Worm (Caenorhabditis elegans) whole organism, L4 larva: Measurements from ENCODE around the gene fah-1.

Experiments
- F37D6.2 ChIP-seq: sonication (generic microtip); optimal IDR thresholded peaks from 2 replicates; lab custom pipeline; 2016; ENCODE audit warnings: mild to moderate bottlenecking, missing genetic modification characterization, missing compliant biosample characterization
- F44E2.7 ChIP-seq: fragments of 200-800 bp; sonication (Bioruptor generic); IDR thresholded peaks from 2 replicates; pipeline ENCODE4 v2.1.2; 2022; ENCODE audit warnings: missing genetic modification characterization, missing compliant biosample characterization
- F49E8.2 ChIP-seq: sonication (generic microtip); optimal IDR thresholded peaks from 2 replicates; lab custom pipeline; 2016; ENCODE audit warnings: missing compliant biosample characterization, mild to moderate bottlenecking, missing genetic modification characterization, borderline replicate concordance
- Y105C5A.15 ChIP-seq: fragments of 200-800 bp; sonication (Bioruptor generic); IDR thresholded peaks from 2 replicates; pipeline ENCODE4 v1.3.6; 2022; ENCODE audit warnings: missing genetic modification characterization, missing compliant biosample characterization
- Y48G9A.11 ChIP-seq: fragments of 200-800 bp; sonication (Bioruptor generic); IDR thresholded peaks from 2 replicates; pipeline ENCODE4 v1.3.6; 2022; ENCODE audit warnings: missing genetic modification reagents, missing genetic modification characterization, missing compliant biosample characterization
- Y75B8A.6 ChIP-seq: fragments of 200-800 bp; sonication (Bioruptor generic); IDR thresholded peaks from 2 replicates; pipeline ENCODE4 v1.3.6; 2022; ENCODE audit warnings: missing genetic modification reagents, missing genetic modification characterization, missing compliant biosample characterization
- aha-1 ChIP-seq: fragments of 150-350 bp; peaks from one replicate; lab custom pipeline; 2014; ENCODE audit warnings: missing biosample characterization, missing genetic modification characterization
- aly-2 ChIP-seq: sonication (generic microtip); optimal IDR thresholded peaks from 2 replicates; lab custom pipeline; 2018; ENCODE audit warnings: missing biosample characterization, missing genetic modification characterization
- ama-1 ChIP-seq: fragments of 150-350 bp; optimal IDR thresholded peaks from 2 replicates; lab custom pipeline; 2014; ENCODE audit warnings: inconsistent platforms, mixed read lengths
- arid-1 ChIP-seq: fragments of 200-800 bp; sonication (Bioruptor generic); conservative IDR thresholded peaks from 2 replicates; pipeline ENCODE4 v1.3.6; 2022; ENCODE audit warnings: missing genetic modification reagents, missing genetic modification characterization, missing compliant biosample characterization
- attf-4 ChIP-seq: sonication (generic microtip); optimal IDR thresholded peaks from 3 replicates; lab custom pipeline; 2017; ENCODE audit warnings: missing biosample characterization, missing genetic modification characterization
- ceh-20 ChIP-seq: fragments of 200-800 bp; sonication (Bioruptor generic); IDR thresholded peaks from 2 replicates; pipeline ENCODE4 v1.3.6; 2022; ENCODE audit warnings: missing genetic modification reagents, missing genetic modification characterization, missing compliant biosample characterization
- ceh-44 ChIP-seq: fragments of 200-800 bp; sonication (Bioruptor generic); IDR thresholded peaks from 2 replicates; pipeline ENCODE4 v1.3.6; 2022; ENCODE audit warnings: missing genetic modification reagents, missing genetic modification characterization, missing compliant biosample characterization
- ceh-82 ChIP-seq: sonication (generic microtip); optimal IDR thresholded peaks from 2 replicates; lab custom pipeline; 2017; ENCODE audit warnings: missing biosample characterization, missing genetic modification characterization
- daf-8 ChIP-seq: fragments of 200-800 bp; sonication (Bioruptor generic); IDR thresholded peaks from 2 replicates; pipeline ENCODE4 v1.3.6; 2022; ENCODE audit warnings: missing genetic modification characterization, missing compliant biosample characterization
- dmd-6 ChIP-seq: fragments of 200-800 bp; sonication (Bioruptor generic); IDR thresholded peaks from 2 replicates; pipeline ENCODE4 v1.3.6; 2022; ENCODE audit warnings: missing genetic modification reagents, missing genetic modification characterization, missing compliant biosample characterization
- dmd-8 ChIP-seq: fragments of 200-800 bp; sonication (Bioruptor generic); IDR thresholded peaks from 2 replicates; pipeline ENCODE4 v1.3.6; 2022; ENCODE audit warnings: missing genetic modification characterization, missing compliant biosample characterization
- dpl-1 ChIP-seq: fragments of 150-350 bp; optimal IDR thresholded peaks from 2 replicates; lab custom pipeline; 2014; ENCODE audit warnings: missing biosample characterization, missing genetic modification reagents, missing genetic modification characterization
- dve-1 ChIP-seq: sonication (generic microtip); optimal IDR thresholded peaks from 2 replicates; lab custom pipeline; 2017; ENCODE audit warnings: antibody characterized with exemption, mild to moderate bottlenecking, missing genetic modification characterization, missing compliant biosample characterization; ENCODE audit not compliant: insufficient read depth
- fkh-10 ChIP-seq: fragments of 150-350 bp; optimal IDR thresholded peaks from 2 replicates; lab custom pipeline; 2014; ENCODE audit warnings: missing biosample characterization, missing genetic modification reagents, missing genetic modification characterization
- gei-8 ChIP-seq: fragments of 200-800 bp; sonication (Bioruptor generic); optimal IDR thresholded peaks from 2 replicates; lab custom pipeline; 2018; ENCODE audit warnings: mild to moderate bottlenecking, missing genetic modification characterization, missing compliant biosample characterization
- hif-1 ChIP-seq, 2 experiments: sonication (generic microtip); optimal IDR thresholded peaks; 2 replicates each; lab custom pipeline; 2016 to 2017; ENCODE audit warnings: missing compliant biosample characterization in 2 of 2, missing genetic modification characterization in 2 of 2, missing genetic modification reagents in 2 of 2, missing genotype in 2 of 2, mild to moderate bottlenecking in 1 of 2
- hlh-11 ChIP-seq: fragments of 200-800 bp; sonication (Bioruptor generic); optimal IDR thresholded peaks from 2 replicates; lab custom pipeline; 2018; ENCODE audit warnings: mild to moderate bottlenecking, missing genetic modification characterization, missing compliant biosample characterization
- hlh-30 ChIP-seq: sonication (generic microtip); optimal IDR thresholded peaks from 2 replicates; lab custom pipeline; 2017; ENCODE audit warnings: antibody characterized with exemption, mild to moderate bottlenecking, missing genetic modification characterization, missing compliant biosample characterization; ENCODE audit not compliant: insufficient read depth
- lin-29 ChIP-seq: fragments of 200-800 bp; sonication (Bioruptor generic); IDR thresholded peaks from 2 replicates; pipeline ENCODE4 v1.3.6; 2022; ENCODE audit warnings: missing genetic modification reagents, missing genetic modification characterization, missing compliant biosample characterization
- lin-38 ChIP-seq: fragments of 200-800 bp; sonication (Bioruptor generic); IDR thresholded peaks from 2 replicates; pipeline ENCODE4 v1.3.6; 2022; ENCODE audit warnings: missing genetic modification reagents, missing genetic modification characterization, missing compliant biosample characterization
- lir-3 ChIP-seq: sonication (generic microtip); optimal IDR thresholded peaks from 2 replicates; lab custom pipeline; 2016; ENCODE audit warnings: mild to moderate bottlenecking, missing genetic modification characterization, missing compliant biosample characterization
- lsy-2 ChIP-seq, 2 experiments: fragments of 150-350 bp in 1 of 2; sonication (generic microtip) in 1 of 2; optimal IDR thresholded peaks; 2 replicates each; lab custom pipeline; 2014 to 2017; ENCODE audit warnings: missing biosample characterization in 2 of 2, missing genetic modification characterization in 2 of 2
- madf-5 ChIP-seq, 2 experiments: fragments of 200-800 bp; sonication (Bioruptor generic); IDR thresholded peaks; 2 replicates each; pipeline ENCODE4 v1.3.6; 2022; ENCODE audit warnings: missing compliant biosample characterization in 2 of 2, missing genetic modification characterization in 2 of 2
- mdl-1 ChIP-seq, 2 experiments: fragments of 150-350 bp in 1 of 2; sonication (generic microtip) in 1 of 2; optimal IDR thresholded peaks; 2 replicates each; lab custom pipeline; 2014 to 2017; ENCODE audit warnings: missing biosample characterization in 2 of 2, missing genetic modification characterization in 2 of 2
- mes-2 ChIP-seq: sonication (generic microtip); optimal IDR thresholded peaks from 2 replicates; lab custom pipeline; 2016; ENCODE audit warnings: missing genotype, mild to moderate bottlenecking, missing genetic modification characterization, missing compliant biosample characterization; ENCODE audit not compliant: poor library complexity, severe bottlenecking
- mxl-3 ChIP-seq: fragments of 200-800 bp; sonication (Bioruptor generic); optimal IDR thresholded peaks from 2 replicates; lab custom pipeline; 2018; ENCODE audit warnings: mild to moderate bottlenecking, missing genetic modification characterization, missing compliant biosample characterization
- nhr-10 ChIP-seq: fragments of 150-350 bp; optimal IDR thresholded peaks from 2 replicates; lab custom pipeline; 2014; ENCODE audit warnings: missing biosample characterization, missing genetic modification characterization
- nhr-102 ChIP-seq: sonication (generic microtip); optimal IDR thresholded peaks from 2 replicates; lab custom pipeline; 2016; ENCODE audit warnings: mild to moderate bottlenecking, missing genetic modification characterization, moderate library complexity, missing compliant biosample characterization
- nhr-111 ChIP-seq: fragments of 200-800 bp; sonication (Bioruptor generic); optimal IDR thresholded peaks from 2 replicates; lab custom pipeline; 2018; ENCODE audit warnings: mild to moderate bottlenecking, missing genetic modification characterization, missing compliant biosample characterization
- nhr-237 ChIP-seq: sonication (generic microtip); optimal IDR thresholded peaks from 2 replicates; lab custom pipeline; 2017; ENCODE audit warnings: missing biosample characterization, missing genetic modification characterization
- nhr-28 ChIP-seq: fragments of 150-350 bp; optimal IDR thresholded peaks from 2 replicates; lab custom pipeline; 2014; ENCODE audit warnings: missing biosample characterization, missing genetic modification characterization
- nhr-48 ChIP-seq: sonication (generic microtip); optimal IDR thresholded peaks from 2 replicates; lab custom pipeline; 2016; ENCODE audit warnings: mild to moderate bottlenecking, missing genetic modification characterization, missing compliant biosample characterization
- nhr-77 ChIP-seq: fragments of 150-350 bp; optimal IDR thresholded peaks from 2 replicates; lab custom pipeline; 2014; ENCODE audit warnings: missing biosample characterization, missing genetic modification characterization
- pha-4 ChIP-seq, 2 experiments: fragments of 150-350 bp in 1 of 2; fragments of 200-800 bp in 1 of 2; sonication (Bioruptor generic) in 1 of 2; IDR thresholded peaks in 1 of 2; optimal IDR thresholded peaks in 1 of 2; 2 replicates each; pipeline versions ENCODE4 v1.3.6 to Lab custom; 2014 to 2022; ENCODE audit warnings: missing genetic modification characterization in 2 of 2, missing genetic modification reagents in 2 of 2, missing biosample characterization in 1 of 2, missing compliant biosample characterization in 1 of 2
- php-3 ChIP-seq: fragments of 200-800 bp; sonication (Bioruptor generic); IDR thresholded peaks from 2 replicates; pipeline ENCODE4 v1.3.6; 2022; ENCODE audit warnings: missing genetic modification reagents, missing genetic modification characterization, missing compliant biosample characterization
- pqm-1 ChIP-seq: sonication (generic microtip); optimal IDR thresholded peaks from 2 replicates; lab custom pipeline; 2017; ENCODE audit warnings: missing biosample characterization, missing genetic modification characterization
- rbr-2 ChIP-seq: sonication (generic microtip); optimal IDR thresholded peaks from 2 replicates; lab custom pipeline; 2016; ENCODE audit warnings: missing genotype, missing genetic modification characterization, missing compliant biosample characterization
- saeg-2 ChIP-seq: fragments of 200-800 bp; sonication (Bioruptor generic); IDR thresholded peaks from 2 replicates; pipeline ENCODE4 v1.3.6; 2022; ENCODE audit warnings: missing genetic modification reagents, missing genetic modification characterization, missing compliant biosample characterization
- spr-1 ChIP-seq: sonication (generic microtip); optimal IDR thresholded peaks from 2 replicates; lab custom pipeline; 2016; ENCODE audit warnings: mild to moderate bottlenecking, missing genetic modification characterization, missing compliant biosample characterization
- tag-97 ChIP-seq: fragments of 200-800 bp; sonication (Bioruptor generic); IDR thresholded peaks from 2 replicates; pipeline ENCODE4 v1.3.6; 2022; ENCODE audit warnings: missing genetic modification characterization, missing compliant biosample characterization
- tra-1 ChIP-seq: fragments of 200-800 bp; sonication (Bioruptor generic); IDR thresholded peaks from 2 replicates; pipeline ENCODE4 v1.3.6; 2022; ENCODE audit warnings: missing genetic modification reagents, missing genetic modification characterization, missing compliant biosample characterization
- unc-130 ChIP-seq: sonication (generic microtip); optimal IDR thresholded peaks from 2 replicates; lab custom pipeline; 2016; ENCODE audit warnings: missing genetic modification reagents, missing genetic modification characterization, missing compliant biosample characterization
- unc-39 ChIP-seq: sonication (generic microtip); optimal IDR thresholded peaks from 2 replicates; lab custom pipeline; 2017; ENCODE audit warnings: missing biosample characterization, missing genetic modification characterization
- vab-7 ChIP-seq: fragments of 200-800 bp; sonication (Bioruptor generic); IDR thresholded peaks from 2 replicates; pipeline ENCODE4 v1.3.6; 2022; ENCODE audit warnings: missing genetic modification reagents, missing genetic modification characterization, missing compliant biosample characterization
- zfp-2 ChIP-seq: sonication (generic microtip); optimal IDR thresholded peaks from 2 replicates; lab custom pipeline; 2016; ENCODE audit warnings: mild to moderate bottlenecking, missing genetic modification characterization, missing compliant biosample characterization
- zip-2 ChIP-seq: fragments of 150-350 bp; optimal IDR thresholded peaks from 2 replicates; lab custom pipeline; 2014; ENCODE audit warnings: missing biosample characterization, missing genetic modification characterization

Gene fah-1

ce11 chrX:6456567-6456966 is 7.9 kb upstream of the fah-1 start, which contains the start of gene pept-1:
Gene pept-1 (plus strand): TSS chrX:6456872.
- TF ChIP-seq ceh-20 (GFP tag; lab: Robert Waterston, UW) (0 out of 2 replicates have a peak, but pooled peaks have one; percentile 13), F44E2.7 (GFP tag; lab: Robert Waterston, UW) (no peak), pqm-1 (peak; percentile 95), Y105C5A.15 (GFP tag; lab: Robert Waterston, UW) (no peak), dve-1 (tag; lab: Kevin White, UChicago) (peak; percentile 73), ama-1 (no peak), F37D6.2 (tag; lab: Kevin White, UChicago) (no peak), nhr-237 (tag; lab: Kevin White, UChicago) (no peak), spr-1 (tag; lab: Kevin White, UChicago) (no peak), madf-5 (GFP tag; IDR thresholded peaks at IDR 0.05; lab: Robert Waterston, UW) (no peak), lin-29 (GFP tag; lab: Robert Waterston, UW) (no peak), attf-4 (tag; lab: Kevin White, UChicago) (no peak), Y48G9A.11 (no peak), vab-7 (GFP tag; lab: Robert Waterston, UW) (no peak), nhr-48 (tag; lab: Kevin White, UChicago) (peak; percentile 45), Y75B8A.6 (GFP tag; lab: Robert Waterston, UW) (no peak), rbr-2 (tag; lab: Kevin White, UChicago) (no peak), unc-39 (no peak), mdl-1 (tag; optimal IDR thresholded peaks at IDR 0.05; lab: Kevin White, UChicago) (no peak), F49E8.2 (tag; lab: Kevin White, UChicago) (no peak), arid-1 (GFP tag; lab: Robert Waterston, UW) (no peak), aha-1 (tag; lab: Kevin White, UChicago) (no peak), dmd-6 (GFP tag; lab: Robert Waterston, UW) (peak; percentile 88), zfp-2 (no peak), dmd-8 (GFP tag; lab: Robert Waterston, UW) (no peak), lsy-2 (tag; optimal IDR thresholded peaks at IDR 0.05; lab: Kevin White, UChicago) (no peak), lin-38 (GFP tag; lab: Robert Waterston, UW) (no peak), ceh-44 (GFP tag; lab: Robert Waterston, UW) (no peak), dpl-1 (GFP tag; lab: Kevin White, UChicago) (no peak), daf-8 (GFP tag; lab: Robert Waterston, UW) (no peak), nhr-111 (no peak), mes-2 (tag; lab: Kevin White, UChicago) (no peak), saeg-2 (GFP tag; lab: Robert Waterston, UW) (no peak), unc-130 (GFP tag; lab: Kevin White, UChicago) (no peak), lir-3 (tag; lab: Kevin White, UChicago) (no peak), tra-1 (GFP tag; lab: Robert Waterston, UW) (peak; percentile 76), pha-4 (GFP tag; IDR thresholded peaks at IDR 0.05; lab: Robert Waterston, UW) (peak; percentile 45; the same call in 1 of the 2 replicates), pha-4 (tag; optimal IDR thresholded peaks at IDR 0.05; lab: Kevin White, UChicago) (no peak), hlh-30 (no peak), nhr-77 (tag; lab: Kevin White, UChicago) (peak; percentile 30), hif-1 (tag; optimal IDR thresholded peaks at IDR 0.05; lab: Kevin White, UChicago) (no peak), ceh-82 (tag; lab: Kevin White, UChicago) (no peak), gei-8 (GFP tag; lab: Kevin White, UChicago) (peak; percentile 47), zip-2 (tag; lab: Kevin White, UChicago) (no peak), aly-2 (tag; lab: Kevin White, UChicago) (no peak), tag-97 (GFP tag; lab: Robert Waterston, UW) (no peak), php-3 (GFP tag; lab: Robert Waterston, UW) (peak; percentile 73), nhr-28 (tag; lab: Kevin White, UChicago) (peak; percentile 60), nhr-10 (tag; lab: Kevin White, UChicago) (no peak), hlh-11 (tag; lab: Kevin White, UChicago) (peak; percentile 91), nhr-102 (tag; lab: Kevin White, UChicago) (peak; percentile 9), fkh-10 (GFP tag; lab: Kevin White, UChicago) (no peak), mxl-3 (GFP tag; lab: Kevin White, UChicago) (peak; percentile 17)
